Fruit fly (Drosophila melanogaster): ENCODE measurements around the gene Tgs1.

The Tgs1 gene

DNA sequence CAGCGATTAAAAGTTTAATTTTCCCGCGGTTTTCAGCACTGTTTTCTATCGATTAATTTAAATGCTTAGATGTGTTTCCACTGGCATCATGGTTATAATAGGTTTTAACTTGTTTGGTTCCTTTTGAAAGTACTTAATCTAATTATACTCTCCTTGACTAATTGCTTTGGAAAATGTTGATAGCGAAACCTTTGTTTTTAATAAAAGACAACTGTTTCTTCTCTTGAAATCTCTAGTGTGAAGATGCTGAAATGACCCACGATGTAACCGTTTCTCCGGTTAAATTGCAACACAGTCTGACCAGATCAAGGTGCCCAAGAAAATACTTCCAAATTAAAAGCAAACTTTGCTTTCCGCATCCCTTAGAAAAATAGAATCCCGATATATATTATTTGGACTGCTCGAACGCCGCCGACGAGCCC lies 43.6 kb downstream of the Tgs1 start, which contains the start of gene Dlc90F:
Dlc90F (plus strand) TSS at position 330 of the 422 bp plus-strand sequence.
- TF ChIP-seq CG11696 (GFP tag; IDR thresholded peaks at IDR 0.05) (0 out of 2 replicates have a peak, but pooled peaks have one; percentile 28), kay (GFP tag; optimal IDR thresholded peaks at IDR 0.05) (peak; percentile 88), CG30431 (GFP tag; optimal IDR thresholded peaks at IDR 0.05) (peak; percentile 61), chn (GFP tag; optimal IDR thresholded peaks at IDR 0.05) (peak; percentile 81), Fer3 (tag; optimal IDR thresholded peaks at IDR 0.05) (peak; percentile 60), CG9727 (GFP tag; optimal IDR thresholded peaks at IDR 0.05) (peak; percentile 44), CG8924 (tag; optimal IDR thresholded peaks at IDR 0.05) (peak; percentile 67), B-H1 (GFP tag; IDR thresholded peaks at IDR 0.05) (peak; percentile 64; the same call in 2 of the 3 replicates), CG18764 (GFP tag; optimal IDR thresholded peaks at IDR 0.05) (peak; percentile 38), HLH3B (GFP tag; IDR thresholded peaks at IDR 0.05) (peak; percentile 66; the same call in 1 of the 2 replicates), ac (GFP tag; optimal IDR thresholded peaks at IDR 0.05) (no peak), CG10209 (GFP tag; optimal IDR thresholded peaks at IDR 0.05) (peak; percentile 54), mam (GFP tag; optimal IDR thresholded peaks at IDR 0.05) (peak; percentile 85), Rfx (GFP tag; IDR thresholded peaks at IDR 0.05) (peak; percentile 86), Neu2 (GFP tag; optimal IDR thresholded peaks at IDR 0.05; ENCODE audit: borderline replicate concordance) (no peak), CG4820 (GFP tag; optimal IDR thresholded peaks at IDR 0.05) (peak; percentile 73), CG2199 (GFP tag; IDR thresholded peaks at IDR 0.05) (0 out of 3 replicates have a peak, but pooled peaks have one; percentile 51), so (GFP tag; IDR thresholded peaks at IDR 0.05) (no peak), Hmr (GFP tag; optimal IDR thresholded peaks at IDR 0.05) (peak; percentile 84), CG16813 (GFP tag; IDR thresholded peaks at IDR 0.05; ENCODE audit: partially characterized antibody) (peak; percentile 49), CG2116 (GFP tag; optimal IDR thresholded peaks at IDR 0.05) (peak; percentile 82), Doc3 (GFP tag; IDR thresholded peaks at IDR 0.05; ENCODE audit: partially characterized antibody) (peak; percentile 49; the same call in 1 of the 3 replicates), Gsc (GFP tag; IDR thresholded peaks at IDR 0.05) (no peak), cas (GFP tag; IDR thresholded peaks at IDR 0.05) (no peak), run (tag; optimal IDR thresholded peaks at IDR 0.05) (no peak), repo (GFP tag; optimal IDR thresholded peaks at IDR 0.05) (peak; percentile 49), Rx (GFP tag; IDR thresholded peaks at IDR 0.05) (peak; percentile 62; the same call in 1 of the 2 replicates), Jarid2 (GFP tag; optimal IDR thresholded peaks at IDR 0.05) (no peak), CG18262 (tag; optimal IDR thresholded peaks at IDR 0.05) (peak; percentile 79), ci (GFP tag; IDR thresholded peaks at IDR 0.05) (peak; percentile 84), Hr39 (optimal IDR thresholded peaks at IDR 0.05) (no peak), Nf-YA (GFP tag; IDR thresholded peaks at IDR 0.05) (no peak), Scr (GFP tag; IDR thresholded peaks at IDR 0.05; ENCODE audit: partially characterized antibody) (peak; percentile 69), psq (GFP tag; optimal IDR thresholded peaks at IDR 0.05) (no peak), CG32772 (GFP tag; IDR thresholded peaks at IDR 0.05) (peak; percentile 70), CG15601 (tag; optimal IDR thresholded peaks at IDR 0.05) (peak; percentile 80), CG5180 (GFP tag; optimal IDR thresholded peaks at IDR 0.05) (no peak), E2f2 (GFP tag; IDR thresholded peaks at IDR 0.05) (peak; percentile 54; the same call in 1 of the 2 replicates), Aef1 (GFP tag; IDR thresholded peaks at IDR 0.05) (peak; percentile 83), CG12071 (GFP tag; optimal IDR thresholded peaks at IDR 0.05) (no peak), CG2129 (GFP tag; IDR thresholded peaks at IDR 0.05; ENCODE audit: partially characterized antibody) (no peak), CG9932 (GFP tag; IDR thresholded peaks at IDR 0.05) (peak; percentile 88), Trl (optimal IDR thresholded peaks at IDR 0.05) (no peak), Trl (GFP tag; optimal IDR thresholded peaks at IDR 0.05) (peak; percentile 71), CG4360 (GFP tag; IDR thresholded peaks at IDR 0.05) (no peak), seq (GFP tag; IDR thresholded peaks at IDR 0.05) (peak; percentile 61; the same call in 1 of the 2 replicates), CG14441 (GFP tag; IDR thresholded peaks at IDR 0.05) (peak; percentile 81), Dbx (GFP tag; IDR thresholded peaks at IDR 0.05) (peak; percentile 72; the same call in 2 of the 3 replicates), CG31441 (GFP tag; IDR thresholded peaks at IDR 0.05) (peak; percentile 75), dysf (GFP tag; IDR thresholded peaks at IDR 0.05) (peak; percentile 86), Hey (tag; optimal IDR thresholded peaks at IDR 0.05) (no peak), ato (GFP tag; IDR thresholded peaks at IDR 0.05; ENCODE audit: partially characterized antibody) (no peak)
